Fruit fly (Drosophila melanogaster): ENCODE data around the gene Cp15.

Cp15 gene

dm6 chr3L:8708856-8709255 lies 19.4 kb upstream of the Cp15 start (continued):
- TF ChIP-seq Sin3A (optimal IDR thresholded peaks at IDR 0.05) (no peak), CG9797 (GFP tag; optimal IDR thresholded peaks at IDR 0.05) (no peak), CG10543 (GFP tag; optimal IDR thresholded peaks at IDR 0.05) (peak; percentile 16), CG10654 (GFP tag; optimal IDR thresholded peaks at IDR 0.05) (no peak), CG18599 (GFP tag; optimal IDR thresholded peaks at IDR 0.05) (peak; percentile 29), CG13287 (GFP tag; IDR thresholded peaks at IDR 0.05; ENCODE audit: partially characterized antibody) (no peak), p53 (GFP tag; optimal IDR thresholded peaks at IDR 0.05) (no peak), CG30431 (GFP tag; optimal IDR thresholded peaks at IDR 0.05) (no peak), CG12659 (GFP tag; optimal IDR thresholded peaks at IDR 0.05) (no peak), lilli (GFP tag; optimal IDR thresholded peaks at IDR 0.05) (peak; percentile 25), klu (GFP tag; IDR thresholded peaks at IDR 0.05) (no peak), nerfin-1 (tag; optimal IDR thresholded peaks at IDR 0.05) (no peak), CG7839 (tag; optimal IDR thresholded peaks at IDR 0.05) (no peak), CG3838 (GFP tag; optimal IDR thresholded peaks at IDR 0.05) (no peak), esg (GFP tag; conservative IDR thresholded peaks at IDR 0.05) (no peak), h (optimal IDR thresholded peaks at IDR 0.05) (no peak), Opbp (GFP tag; IDR thresholded peaks at IDR 0.05; ENCODE audit: partially characterized antibody) (no peak), CG14860 (GFP tag; IDR thresholded peaks at IDR 0.05; ENCODE audit: partially characterized antibody) (no peak), zfh2 (GFP tag; optimal IDR thresholded peaks at IDR 0.05) (peak; percentile 18), D (optimal IDR thresholded peaks at IDR 0.05) (no peak), D (GFP tag; optimal IDR thresholded peaks at IDR 0.05) (no peak), NC2β (GFP tag; optimal IDR thresholded peaks at IDR 0.05) (no peak), rib (GFP tag; IDR thresholded peaks at IDR 0.05) (no peak), ac (GFP tag; optimal IDR thresholded peaks at IDR 0.05) (no peak), crc (GFP tag; optimal IDR thresholded peaks at IDR 0.05) (no peak), CG11504 (tag; optimal IDR thresholded peaks at IDR 0.05) (no peak), CG6683 (GFP tag; optimal IDR thresholded peaks at IDR 0.05) (no peak), CG34224 (GFP tag; IDR thresholded peaks at IDR 0.05; ENCODE audit: partially characterized antibody) (no peak), sug (tag; optimal IDR thresholded peaks at IDR 0.05) (peak; percentile 84), Ada2b (GFP tag; IDR thresholded peaks at IDR 0.05) (no peak), tna (GFP tag; IDR thresholded peaks at IDR 0.05; ENCODE audit: partially characterized antibody) (no peak), CG8478 (optimal IDR thresholded peaks at IDR 0.05) (no peak), wek (GFP tag; optimal IDR thresholded peaks at IDR 0.05) (no peak), Lpt (GFP tag; optimal IDR thresholded peaks at IDR 0.05) (no peak), Vsx1 (GFP tag; optimal IDR thresholded peaks at IDR 0.05) (no peak), H15 (GFP tag; IDR thresholded peaks at IDR 0.05) (no peak), fd96Cb (tag; optimal IDR thresholded peaks at IDR 0.05) (no peak), da (GFP tag; optimal IDR thresholded peaks at IDR 0.05) (no peak), HmgZ (tag; optimal IDR thresholded peaks at IDR 0.05) (no peak), CG12155 (GFP tag; optimal IDR thresholded peaks at IDR 0.05) (peak; percentile 11), Abd-B (GFP tag; optimal IDR thresholded peaks at IDR 0.05) (no peak), mam (GFP tag; optimal IDR thresholded peaks at IDR 0.05) (no peak), chinmo (GFP tag; IDR thresholded peaks at IDR 0.05; ENCODE audit: partially characterized antibody) (no peak), Fer1 (GFP tag; optimal IDR thresholded peaks at IDR 0.05) (no peak), PHDP (tag; optimal IDR thresholded peaks at IDR 0.05) (no peak), gro (GFP tag; optimal IDR thresholded peaks at IDR 0.05) (no peak), HLH54F (GFP tag; optimal IDR thresholded peaks at IDR 0.05) (no peak), ase (GFP tag; IDR thresholded peaks at IDR 0.05) (no peak), CG5245 (GFP tag; optimal IDR thresholded peaks at IDR 0.05) (no peak), CG4707 (GFP tag; optimal IDR thresholded peaks at IDR 0.05) (no peak), gfzf (GFP tag; optimal IDR thresholded peaks at IDR 0.05) (no peak), CG4404 (GFP tag; IDR thresholded peaks at IDR 0.05) (no peak), CG31441 (GFP tag; IDR thresholded peaks at IDR 0.05) (no peak)

All from whole organism, embryonic.